Fruit fly (Drosophila melanogaster) whole organism, prepupa: ENCODE results near the gene plum.

Experiments used
- CG10631 ChIP-seq: fragments of 200-800 bp; sonication (Bioruptor generic); optimal IDR thresholded peaks from 2 replicates; lab custom pipeline; 2016; ENCODE audit warnings: missing biosample characterization, missing genetic modification characterization
- CG10669 ChIP-seq: fragments of 200-800 bp; sonication (Bioruptor generic); optimal IDR thresholded peaks from 3 replicates; lab custom pipeline; 2018; ENCODE audit warnings: missing biosample characterization, mild to moderate bottlenecking, missing genetic modification characterization, moderate library complexity
- CG11294 ChIP-seq: fragments of 200-800 bp; sonication (Bioruptor generic); IDR thresholded peaks from 2 replicates; pipeline ENCODE4 v1.3.6; 2022; ENCODE audit warnings: missing biosample characterization, missing genetic modification characterization
- CG11902 ChIP-seq: fragments of 200-800 bp; sonication (Bioruptor generic); optimal IDR thresholded peaks from 3 replicates; lab custom pipeline; 2016; ENCODE audit warnings: missing biosample characterization, missing genetic modification characterization
- CG15336 ChIP-seq: fragments of 200-800 bp; sonication (Bioruptor generic); IDR thresholded peaks from 2 replicates; pipeline ENCODE4 v1.3.6; 2022; ENCODE audit warnings: missing biosample characterization, missing genetic modification characterization
- CG1621 ChIP-seq: fragments of 200-800 bp; sonication (Bioruptor generic); optimal IDR thresholded peaks from 3 replicates; lab custom pipeline; 2018; ENCODE audit warnings: missing biosample characterization, mild to moderate bottlenecking, missing genetic modification characterization
- CG16779 ChIP-seq: fragments of 200-800 bp; sonication (Bioruptor generic); optimal IDR thresholded peaks from 3 replicates; lab custom pipeline; 2017; ENCODE audit warnings: missing biosample characterization, mild to moderate bottlenecking, missing genetic modification characterization
- CG3032 ChIP-seq: fragments of 200-800 bp; optimal IDR thresholded peaks from 2 replicates; lab custom pipeline; 2019; ENCODE audit warnings: missing biosample characterization, mild to moderate bottlenecking, missing genetic modification characterization, moderate library complexity
- CG31627 ChIP-seq: fragments of 200-800 bp; sonication (Bioruptor generic); optimal IDR thresholded peaks from 3 replicates; lab custom pipeline; 2016; ENCODE audit warnings: missing biosample characterization, missing genetic modification characterization
- CG32006 ChIP-seq: fragments of 200-800 bp; sonication (Bioruptor generic); optimal IDR thresholded peaks from 3 replicates; lab custom pipeline; 2017; ENCODE audit warnings: missing biosample characterization, mild to moderate bottlenecking, missing genetic modification characterization
- CG3919 ChIP-seq: fragments of 200-800 bp; sonication (Bioruptor generic); optimal IDR thresholded peaks from 3 replicates; lab custom pipeline; 2016; ENCODE audit warnings: missing biosample characterization, missing genetic modification characterization
- CG6163 ChIP-seq: fragments of 200-800 bp; sonication (Bioruptor generic); IDR thresholded peaks from 3 replicates; pipeline ENCODE4 v1.3.6; 2022; ENCODE audit warnings: missing biosample characterization, missing genetic modification characterization
- CG6276 ChIP-seq: fragments of 200-800 bp; sonication (Bioruptor generic); optimal IDR thresholded peaks from 2 replicates; lab custom pipeline; 2017; ENCODE audit warnings: missing biosample characterization, mild to moderate bottlenecking, missing genetic modification characterization
- CG6854 ChIP-seq: fragments of 200-800 bp; sonication (Bioruptor generic); optimal IDR thresholded peaks from 2 replicates; lab custom pipeline; 2017; ENCODE audit warnings: missing biosample characterization, mild to moderate bottlenecking, missing genetic modification characterization
- CG8119 ChIP-seq: fragments of 200-800 bp; sonication (Bioruptor generic); IDR thresholded peaks from 3 replicates; pipeline ENCODE4 v1.3.6; 2022; ENCODE audit warnings: missing biosample characterization, missing genetic modification characterization
- CG8319 ChIP-seq: fragments of 200-800 bp; sonication (Bioruptor generic); optimal IDR thresholded peaks from 3 replicates; lab custom pipeline; 2016; ENCODE audit warnings: missing biosample characterization, missing genetic modification characterization
- CG8632 ChIP-seq: fragments of 200-800 bp; sonication (Bioruptor generic); optimal IDR thresholded peaks from 3 replicates; lab custom pipeline; 2016; ENCODE audit warnings: missing biosample characterization, missing genetic modification characterization
- CG9139 ChIP-seq: fragments of 200-800 bp; sonication (Bioruptor generic); optimal IDR thresholded peaks from 3 replicates; lab custom pipeline; 2017; ENCODE audit warnings: missing biosample characterization, mild to moderate bottlenecking, missing genetic modification characterization
- Eip75B ChIP-seq: fragments of 200-800 bp; sonication (Bioruptor generic); optimal IDR thresholded peaks from 3 replicates; lab custom pipeline; 2016; ENCODE audit warnings: missing biosample characterization, missing genetic modification characterization
- Eip78C ChIP-seq: fragments of 200-800 bp; sonication (Bioruptor generic); peaks from one replicate; lab custom pipeline; 2016; ENCODE audit warnings: missing biosample characterization, missing genetic modification characterization
- Eip93F ChIP-seq: fragments of 200-800 bp; sonication (Bioruptor generic); optimal IDR thresholded peaks from 2 replicates; lab custom pipeline; 2016; ENCODE audit warnings: missing biosample characterization, mild to moderate bottlenecking, missing genetic modification characterization
- Ets96B ChIP-seq: fragments of 200-800 bp; optimal IDR thresholded peaks from 2 replicates; lab custom pipeline; 2019; ENCODE audit warnings: missing biosample characterization, mild to moderate bottlenecking, missing genetic modification characterization, moderate library complexity
- Gug ChIP-seq: fragments of 200-800 bp; sonication (Bioruptor generic); IDR thresholded peaks from 2 replicates; pipeline ENCODE4 v1.3.6; 2022; ENCODE audit warnings: missing biosample characterization, missing genetic modification characterization
- Hr38 ChIP-seq: sonication (Bioruptor generic); optimal IDR thresholded peaks from 2 replicates; lab custom pipeline; 2016; ENCODE audit warnings: missing biosample characterization, missing genetic modification characterization
- Hr39 ChIP-seq: fragments of 200-800 bp; sonication (Bioruptor generic); optimal IDR thresholded peaks from 2 replicates; lab custom pipeline; 2016; ENCODE audit warnings: missing biosample characterization, missing genetic modification characterization
- Hr4 ChIP-seq: fragments of 200-800 bp; sonication (Bioruptor generic); optimal IDR thresholded peaks from 3 replicates; lab custom pipeline; 2016; ENCODE audit warnings: missing biosample characterization, missing genetic modification characterization
- Lpt ChIP-seq: fragments of 200-800 bp; sonication (Bioruptor generic); optimal IDR thresholded peaks from 3 replicates; lab custom pipeline; 2016; ENCODE audit warnings: missing biosample characterization, missing genetic modification characterization
- Met ChIP-seq: fragments of 200-800 bp; sonication (Bioruptor generic); optimal IDR thresholded peaks from 3 replicates; lab custom pipeline; 2016; ENCODE audit warnings: missing biosample characterization, missing genetic modification characterization
- OdsH ChIP-seq: fragments of 200-800 bp; sonication (Bioruptor generic); optimal IDR thresholded peaks from 3 replicates; lab custom pipeline; 2016; ENCODE audit warnings: missing biosample characterization, missing genetic modification characterization
- Smox ChIP-seq: fragments of 200-800 bp; sonication (Bioruptor generic); optimal IDR thresholded peaks from 3 replicates; lab custom pipeline; 2016; ENCODE audit warnings: missing biosample characterization, missing genetic modification characterization
- Sox102F ChIP-seq: fragments of 200-800 bp; sonication (Bioruptor generic); optimal IDR thresholded peaks from 2 replicates; lab custom pipeline; 2016; ENCODE audit warnings: missing biosample characterization, mild to moderate bottlenecking, missing genetic modification characterization
- Sox14 ChIP-seq: fragments of 200-800 bp; sonication (Bioruptor generic); optimal IDR thresholded peaks from 3 replicates; lab custom pipeline; 2016; ENCODE audit warnings: missing biosample characterization, missing genetic modification characterization
- achi ChIP-seq: fragments of 200-800 bp; sonication (Bioruptor generic); optimal IDR thresholded peaks from 3 replicates; lab custom pipeline; 2016; ENCODE audit warnings: missing biosample characterization, missing genetic modification characterization
- acj6 ChIP-seq: fragments of 200-800 bp; sonication (Bioruptor generic); optimal IDR thresholded peaks from 3 replicates; lab custom pipeline; 2016; ENCODE audit warnings: missing biosample characterization, missing genetic modification characterization
- cyc ChIP-seq: fragments of 200-800 bp; sonication (Bioruptor generic); optimal IDR thresholded peaks from 3 replicates; lab custom pipeline; 2016; ENCODE audit warnings: missing biosample characterization, missing genetic modification characterization
- dac ChIP-seq: fragments of 200-800 bp; sonication (Bioruptor generic); optimal IDR thresholded peaks from 2 replicates; lab custom pipeline; 2017; ENCODE audit warnings: missing biosample characterization, mild to moderate bottlenecking, missing genetic modification characterization
- dsx ChIP-seq: fragments of 200-800 bp; optimal IDR thresholded peaks from 3 replicates; lab custom pipeline; 2019; ENCODE audit warnings: missing biosample characterization, mild to moderate bottlenecking, missing genetic modification characterization, moderate library complexity; ENCODE audit not compliant: poor library complexity, severe bottlenecking
- eg ChIP-seq: fragments of 200-800 bp; sonication (Bioruptor generic); IDR thresholded peaks from 3 replicates; pipeline ENCODE4 v1.3.6; 2022; ENCODE audit warnings: missing biosample characterization, missing genetic modification characterization
- fd59A ChIP-seq: fragments of 200-800 bp; sonication (Bioruptor generic); optimal IDR thresholded peaks from 2 replicates; lab custom pipeline; 2017; ENCODE audit warnings: missing biosample characterization, mild to moderate bottlenecking, missing genetic modification characterization, missing genetic modification reagents
- net ChIP-seq: fragments of 200-800 bp; sonication (Bioruptor generic); optimal IDR thresholded peaks from 3 replicates; lab custom pipeline; 2016; ENCODE audit warnings: missing biosample characterization, missing genetic modification characterization
- pdm3 ChIP-seq: fragments of 200-800 bp; sonication (Bioruptor generic); optimal IDR thresholded peaks from 3 replicates; lab custom pipeline; 2016; ENCODE audit warnings: missing biosample characterization, missing genetic modification characterization
- salr ChIP-seq, 2 experiments: fragments of 200-800 bp; sonication (Bioruptor generic); optimal IDR thresholded peaks; 3 replicates each; lab custom pipeline; 2016 to 2018; ENCODE audit warnings: missing biosample characterization in 2 of 2, missing genetic modification characterization in 2 of 2, mild to moderate bottlenecking in 1 of 2
- ss ChIP-seq, 2 experiments: fragments of 200-800 bp; sonication (Bioruptor generic); optimal IDR thresholded peaks; 2 replicates in 1 of 2; 3 replicates in 1 of 2; lab custom pipeline; 2017 to 2018; ENCODE audit warnings: mild to moderate bottlenecking in 2 of 2, missing biosample characterization in 2 of 2, missing genetic modification characterization in 2 of 2, moderate library complexity in 1 of 2
- svp ChIP-seq: fragments of 200-800 bp; sonication (Bioruptor generic); peaks from one replicate; lab custom pipeline; 2016; ENCODE audit warnings: missing biosample characterization, missing genetic modification characterization
- topi ChIP-seq: fragments of 200-800 bp; sonication (Bioruptor generic); optimal IDR thresholded peaks from 3 replicates; lab custom pipeline; 2016; ENCODE audit warnings: missing biosample characterization, missing genetic modification characterization

The plum gene

dm6 chr3R:26496356-26496755 lies 38.7 kb downstream of the plum start (continued):
- TF ChIP-seq Ets96B (tag; lab: Kevin White, UChicago) (peak; percentile 65), Hr4 (GFP tag; lab: Kevin White, UChicago) (peak; percentile 67), Lpt (GFP tag; lab: Kevin White, UChicago) (peak; percentile 63), Eip78C (GFP tag; lab: Kevin White, UChicago) (peak; percentile 44), cyc (GFP tag; lab: Kevin White, UChicago) (peak; percentile 30)

- TF ChIP-seq CG6276 (GFP tag; lab: Kevin White, UChicago) (no peak), CG6163 (GFP tag; lab: Robert Waterston, UW) (0 out of 3 replicates have a peak, but pooled peaks have one; percentile 38), CG8632 (GFP tag; lab: Kevin White, UChicago) (no peak), fd59A (GFP tag; lab: Kevin White, UChicago) (no peak), CG32006 (GFP tag; lab: Kevin White, UChicago) (peak; percentile 53), Eip75B (GFP tag; lab: Kevin White, UChicago) (peak; percentile 13), CG16779 (tag; lab: Kevin White, UChicago) (no peak), Smox (GFP tag; lab: Kevin White, UChicago) (no peak), Hr4 (GFP tag; lab: Kevin White, UChicago) (peak; percentile 38), CG3919 (GFP tag; lab: Kevin White, UChicago) (peak; percentile 5), Hr39 (GFP tag; lab: Kevin White, UChicago) (no peak), OdsH (GFP tag; lab: Kevin White, UChicago) (peak; percentile 19), CG11902 (no peak), Sox14 (peak; percentile 1), acj6 (GFP tag; lab: Kevin White, UChicago) (peak; percentile 12), achi (GFP tag; lab: Kevin White, UChicago) (peak; percentile 13), CG8319 (GFP tag; lab: Kevin White, UChicago) (no peak), salr (GFP tag; optimal IDR thresholded peaks at IDR 0.05; lab: Kevin White, UChicago) (no peak), CG8119 (GFP tag; lab: Robert Waterston, UW) (peak; percentile 28; the same call in 1 of the 3 replicates), CG10631 (GFP tag; lab: Kevin White, UChicago) (peak; percentile 29), Gug (GFP tag; lab: Robert Waterston, UW) (no peak), dsx (GFP tag; lab: Kevin White, UChicago) (peak; percentile 45), CG10669 (GFP tag; lab: Kevin White, UChicago) (peak; percentile 35), Ets96B (tag; lab: Kevin White, UChicago) (peak; percentile 51), Met (GFP tag; lab: Kevin White, UChicago) (no peak), Sox102F (GFP tag; lab: Kevin White, UChicago) (no peak), Lpt (GFP tag; lab: Kevin White, UChicago) (no peak), net (no peak), CG1621 (tag; lab: Kevin White, UChicago) (no peak), Eip78C (GFP tag; lab: Kevin White, UChicago) (peak; percentile 80), svp (GFP tag; lab: Kevin White, UChicago) (peak; percentile 48), pdm3 (peak; percentile 42), CG3032 (tag; lab: Kevin White, UChicago) (peak; percentile 28), eg (peak; percentile 64; the same call in 2 of the 3 replicates), ss (GFP tag; optimal IDR thresholded peaks at IDR 0.05; lab: Kevin White, UChicago) (peak in 1 of 2 experiments; percentile 22), CG6854 (no peak), CG15336 (GFP tag; lab: Robert Waterston, UW) (peak; percentile 47; the same call in 1 of the 2 replicates), topi (GFP tag; lab: Kevin White, UChicago) (no peak)
Observed at dm6 chr3R:26494247-26494646, 40.8 kb downstream of the plum start.

dm6 chr3R:26489456-26489855 lies 45.6 kb downstream of the plum start:
- TF ChIP-seq CG9139 (GFP tag; lab: Kevin White, UChicago): peak; percentile 53
- peak; percentile 59 for TF ChIP-seq CG31627 (GFP tag; lab: Kevin White, UChicago)
- peak; percentile 79 for TF ChIP-seq CG15336 (GFP tag; lab: Robert Waterston, UW)
- peak; percentile 85 for TF ChIP-seq CG10669 (GFP tag; lab: Kevin White, UChicago)
- TF ChIP-seq dac (GFP tag; lab: Kevin White, UChicago): peak; percentile 48
- no peak for TF ChIP-seq Hr38 (GFP tag; lab: Kevin White, UChicago)
- peak; percentile 77 for TF ChIP-seq pdm3
- TF ChIP-seq Eip78C (GFP tag; lab: Kevin White, UChicago): peak; percentile 88
- peak; percentile 77 for TF ChIP-seq CG32006 (GFP tag; lab: Kevin White, UChicago)
- TF ChIP-seq CG11294 (GFP tag; lab: Robert Waterston, UW): peak; percentile 49; the same call in 1 of the 2 replicates
- peak; percentile 60 for TF ChIP-seq Gug (GFP tag; lab: Robert Waterston, UW)
- peak; percentile 3 for TF ChIP-seq Eip93F (GFP tag; lab: Kevin White, UChicago)
- peak; percentile 88 for TF ChIP-seq CG6163 (GFP tag; lab: Robert Waterston, UW)
- TF ChIP-seq CG8119 (GFP tag; lab: Robert Waterston, UW): peak; percentile 80
- TF ChIP-seq net: peak; percentile 72
- TF ChIP-seq Met (GFP tag; lab: Kevin White, UChicago): peak; percentile 75
- peak; percentile 73 for TF ChIP-seq cyc (GFP tag; lab: Kevin White, UChicago)
- TF ChIP-seq ss (GFP tag; optimal IDR thresholded peaks at IDR 0.05; lab: Kevin White, UChicago): peak; percentile 81 to 88
- TF ChIP-seq CG6276 (GFP tag; lab: Kevin White, UChicago): peak; percentile 69
- peak; percentile 77 for TF ChIP-seq svp (GFP tag; lab: Kevin White, UChicago)
- peak; percentile 80 for TF ChIP-seq OdsH (GFP tag; lab: Kevin White, UChicago)
- TF ChIP-seq topi (GFP tag; lab: Kevin White, UChicago): peak; percentile 76
- TF ChIP-seq Smox (GFP tag; lab: Kevin White, UChicago): peak; percentile 68
- TF ChIP-seq acj6 (GFP tag; lab: Kevin White, UChicago): peak; percentile 81
- TF ChIP-seq CG11902: peak; percentile 65
